Worm (Caenorhabditis elegans) whole organism, late embryonic: ENCODE measurements around the gene Y57G11A.5.

Experiments used
- hlh-8 ChIP-seq: sonication (generic microtip); optimal IDR thresholded peaks from 2 replicates; lab custom pipeline; 2016; ENCODE audit warnings: missing genotype, missing genetic modification characterization, missing compliant biosample characterization
- odd-2 ChIP-seq: sonication (generic microtip); optimal IDR thresholded peaks from 2 replicates; lab custom pipeline; 2017; ENCODE audit warnings: antibody characterized with exemption, mild to moderate bottlenecking, missing genetic modification characterization, missing compliant biosample characterization
- pha-4 ChIP-seq: fragments of 150-350 bp; optimal IDR thresholded peaks from 2 replicates; lab custom pipeline; 2018; ENCODE audit warnings: missing biosample characterization, missing genetic modification reagents, missing genetic modification characterization
- rnt-1 ChIP-seq: sonication (generic microtip); optimal IDR thresholded peaks from 2 replicates; lab custom pipeline; 2016; ENCODE audit warnings: missing genetic modification characterization, missing compliant biosample characterization

DNA sequence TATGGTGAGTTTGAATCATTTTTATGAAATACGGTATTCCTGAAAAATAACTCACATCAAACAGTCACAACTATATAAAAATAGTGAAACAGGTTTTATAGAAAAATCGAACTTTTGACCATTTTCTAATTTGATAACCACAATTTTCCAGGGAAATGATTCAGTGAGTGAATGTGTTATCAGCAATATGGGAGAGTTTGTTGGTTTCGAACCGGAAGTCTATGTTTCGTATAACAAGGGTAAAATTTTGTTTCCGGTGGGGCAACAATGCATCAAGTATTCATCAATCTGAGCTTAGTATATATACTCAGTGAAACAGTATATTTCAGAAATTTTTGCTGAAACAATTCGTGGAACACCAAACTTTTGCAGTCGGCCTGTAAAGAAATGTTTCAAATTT is 28.9 kb downstream of the Y57G11A.5 start:
- TF ChIP-seq rnt-1 (no peak), pha-4 (tag; lab: Kevin White, UChicago) (no peak), odd-2 (tag; lab: Kevin White, UChicago) (no peak), hlh-8 (tag; lab: Kevin White, UChicago) (no peak)
